Worm (Caenorhabditis elegans) whole organism, L1 larva: ENCODE measurements around the gene K08D10.13.

Source experiments
- ama-1 ChIP-seq: fragments of 150-350 bp; optimal IDR thresholded peaks from 2 replicates; lab custom pipeline; 2014
- ceh-82 ChIP-seq, 3 experiments: fragments of 150-350 bp in 1 of 3; sonication (generic microtip) in 2 of 3; optimal IDR thresholded peaks; 2 replicates each; lab custom pipeline; 2014 to 2017; ENCODE audit warnings: missing biosample characterization in 3 of 3, missing genetic modification characterization in 3 of 3
- fkh-10 ChIP-seq: sonication (generic microtip); optimal IDR thresholded peaks from 2 replicates; lab custom pipeline; 2017; ENCODE audit warnings: missing biosample characterization, missing genetic modification reagents, missing genetic modification characterization
- fkh-8 ChIP-seq: sonication (generic microtip); optimal IDR thresholded peaks from 2 replicates; lab custom pipeline; 2016; ENCODE audit warnings: mild to moderate bottlenecking, missing genetic modification characterization, missing compliant biosample characterization
- lin-14 ChIP-seq: fragments of 200-800 bp; sonication (Bioruptor generic); optimal IDR thresholded peaks from 2 replicates; lab custom pipeline; 2018; ENCODE audit warnings: mild to moderate bottlenecking, missing genetic modification characterization, moderate library complexity, missing compliant biosample characterization
- nhr-12 ChIP-seq: sonication (generic microtip); optimal IDR thresholded peaks from 2 replicates; lab custom pipeline; 2017; ENCODE audit warnings: missing biosample characterization, missing genetic modification characterization
- nhr-19 ChIP-seq: fragments of 200-800 bp; sonication (Bioruptor generic); conservative IDR thresholded peaks from 2 replicates; pipeline ENCODE4 v1.3.6; 2022; ENCODE audit warnings: missing genetic modification characterization, missing compliant biosample characterization
- nhr-237 ChIP-seq: fragments of 150-350 bp; optimal IDR thresholded peaks from 2 replicates; lab custom pipeline; 2014; ENCODE audit warnings: missing biosample characterization, missing genetic modification characterization
- snpc-4 ChIP-seq: fragments of 150-350 bp; optimal IDR thresholded peaks from 2 replicates; lab custom pipeline; 2014; ENCODE audit warnings: missing biosample characterization, missing genetic modification characterization
- sptf-1 ChIP-seq: fragments of 150-350 bp; optimal IDR thresholded peaks from 2 replicates; lab custom pipeline; 2014; ENCODE audit warnings: missing biosample characterization, missing genetic modification characterization
- unc-130 ChIP-seq: fragments of 150-350 bp; optimal IDR thresholded peaks from 2 replicates; lab custom pipeline; 2017; ENCODE audit warnings: missing biosample characterization, missing genetic modification characterization, inconsistent platforms
- unc-30 ChIP-seq: sonication (generic microtip); optimal IDR thresholded peaks from 2 replicates; lab custom pipeline; 2017; ENCODE audit warnings: missing biosample characterization, missing genetic modification characterization
- unc-98 ChIP-seq: fragments of 200-800 bp; sonication (Bioruptor generic); IDR thresholded peaks from 2 replicates; pipeline ENCODE4 v1.3.6; 2022; ENCODE audit warnings: missing genetic modification characterization, missing compliant biosample characterization

DNA sequence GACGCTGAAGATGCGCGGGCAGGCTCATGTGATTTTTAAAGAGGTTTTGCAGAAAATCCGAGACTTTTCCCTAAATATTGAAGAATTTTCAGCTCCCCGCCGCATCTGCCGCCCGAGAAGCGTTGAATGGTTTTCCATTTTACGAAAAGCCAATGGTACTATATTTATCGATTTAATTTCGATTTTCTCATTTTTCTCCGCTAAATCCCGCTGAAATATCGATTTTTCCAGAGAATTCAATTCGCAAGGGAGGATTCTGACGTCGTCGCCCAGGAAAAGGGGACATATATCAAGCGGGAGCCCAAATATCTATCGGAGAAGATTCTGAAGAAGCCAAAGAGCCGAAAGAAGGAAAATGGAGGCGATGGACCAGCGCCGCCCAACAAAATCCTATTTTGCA is 861 bp upstream of the K08D10.13 start:
- TF ChIP-seq unc-130 (tag; lab: Kevin White, UChicago) (no peak), unc-98 (GFP tag; lab: Robert Waterston, UW) (no peak), nhr-12 (tag; lab: Kevin White, UChicago) (no peak), ama-1 (lab: Kevin White, UChicago) (no peak), sptf-1 (no peak), lin-14 (GFP tag; lab: Kevin White, UChicago) (no peak), snpc-4 (tag; lab: Kevin White, UChicago) (no peak), fkh-10 (no peak), nhr-19 (GFP tag; lab: Robert Waterston, UW) (no peak), fkh-8 (tag; lab: Kevin White, UChicago) (no peak), unc-30 (no peak), ceh-82 (tag; optimal IDR thresholded peaks at IDR 0.05; lab: Kevin White, UChicago) (no peak), nhr-237 (no peak)
